Fruit fly (Drosophila melanogaster) whole organism, embryonic: ENCODE data around the gene lectin-33A.

Experiments
- Atf6 ChIP-seq: fragments of 200-800 bp; sonication (Bioruptor generic); IDR thresholded peaks from 2 replicates; pipeline ENCODE4 v1.3.6; 2022; ENCODE audit warnings: missing biosample characterization, missing genetic modification characterization
- B-H1 ChIP-seq: fragments of 200-800 bp; sonication (Bioruptor generic); IDR thresholded peaks from 3 replicates; pipeline ENCODE4 v1.3.6; 2022; ENCODE audit warnings: missing biosample characterization, missing genetic modification characterization
- CG1024 ChIP-seq: fragments of 200-800 bp; sonication (Bioruptor generic); IDR thresholded peaks from 2 replicates; pipeline ENCODE4 v1.3.6; 2022; ENCODE audit warnings: missing biosample characterization, missing genetic modification characterization
- CG10366 ChIP-seq: fragments of 200-800 bp; sonication (Bioruptor generic); IDR thresholded peaks from 2 replicates; pipeline ENCODE4 v1.3.6; 2022; ENCODE audit warnings: missing biosample characterization, missing genetic modification characterization
- CG12071 ChIP-seq: fragments of 200-800 bp; sonication (Bioruptor generic); optimal IDR thresholded peaks from 3 replicates; lab custom pipeline; 2018; ENCODE audit warnings: missing biosample characterization, mild to moderate bottlenecking, missing genetic modification characterization
- CG12155 ChIP-seq: fragments of 200-800 bp; sonication (Bioruptor generic); optimal IDR thresholded peaks from 3 replicates; lab custom pipeline; 2016; ENCODE audit warnings: missing biosample characterization, missing genetic modification characterization
- CG13123 ChIP-seq: fragments of 200-800 bp; sonication (Bioruptor generic); optimal IDR thresholded peaks from 2 replicates; lab custom pipeline; 2016; ENCODE audit warnings: missing biosample characterization, missing genetic modification characterization
- CG14860 ChIP-seq: fragments of 200-800 bp; sonication (Bioruptor generic); IDR thresholded peaks from 3 replicates; pipeline ENCODE4 v1.3.6; 2022; ENCODE audit warnings: missing biosample characterization, missing genetic modification characterization; ENCODE audit not compliant: partially characterized antibody
- CG16815 ChIP-seq: fragments of 200-800 bp; sonication (Bioruptor generic); optimal IDR thresholded peaks from 3 replicates; lab custom pipeline; 2017; ENCODE audit warnings: missing biosample characterization, mild to moderate bottlenecking, missing genetic modification characterization
- CG16863 ChIP-seq: fragments of 200-800 bp; sonication (Bioruptor generic); optimal IDR thresholded peaks from 3 replicates; lab custom pipeline; 2016; ENCODE audit warnings: missing biosample characterization, missing genetic modification characterization
- CG17186 ChIP-seq: fragments of 200-800 bp; sonication (Bioruptor generic); optimal IDR thresholded peaks from 3 replicates; lab custom pipeline; 2017; ENCODE audit warnings: missing biosample characterization, missing genetic modification reagents, missing genetic modification characterization
- CG4424 ChIP-seq: fragments of 200-800 bp; sonication (Bioruptor generic); optimal IDR thresholded peaks from 3 replicates; lab custom pipeline; 2016; ENCODE audit warnings: missing biosample characterization, missing genetic modification characterization
- CG4730 ChIP-seq: fragments of 200-800 bp; sonication (Bioruptor generic); IDR thresholded peaks from 2 replicates; pipeline ENCODE4 v1.3.6; 2022; ENCODE audit warnings: missing biosample characterization, missing genetic modification characterization
- CG6254 ChIP-seq: fragments of 200-800 bp; sonication (Bioruptor generic); optimal IDR thresholded peaks from 3 replicates; lab custom pipeline; 2017; ENCODE audit warnings: mild to moderate bottlenecking, missing biosample characterization, missing genetic modification reagents, missing genetic modification characterization
- CG7745 ChIP-seq: fragments of 200-800 bp; sonication (Bioruptor generic); optimal IDR thresholded peaks from 2 replicates; lab custom pipeline; 2018; ENCODE audit warnings: missing biosample characterization, mild to moderate bottlenecking, missing genetic modification characterization, moderate library complexity
- CG9797 ChIP-seq: fragments of 200-800 bp; sonication (Bioruptor generic); optimal IDR thresholded peaks from 3 replicates; lab custom pipeline; 2018; ENCODE audit warnings: missing biosample characterization, mild to moderate bottlenecking, missing genetic modification characterization
- CG9876 ChIP-seq: fragments of 200-800 bp; sonication (Bioruptor generic); optimal IDR thresholded peaks from 2 replicates; lab custom pipeline; 2016; ENCODE audit warnings: missing biosample characterization, missing genetic modification characterization
- CkIIα-i1 ChIP-seq: fragments of 200-800 bp; sonication (Bioruptor generic); IDR thresholded peaks from 2 replicates; pipeline ENCODE4 v1.3.6; 2022; ENCODE audit warnings: missing biosample characterization, missing genetic modification characterization
- Dfd ChIP-seq, 2 experiments: fragments of >200 bp; optimal IDR thresholded peaks; 2 replicates each; lab custom pipeline; 2017; ENCODE audit warnings: missing biosample characterization in 2 of 2, missing genetic modification characterization in 2 of 2
- Dp ChIP-seq: fragments of 200-800 bp; sonication (Bioruptor generic); optimal IDR thresholded peaks from 2 replicates; lab custom pipeline; 2018; ENCODE audit warnings: missing biosample characterization, mild to moderate bottlenecking, missing genetic modification characterization, moderate library complexity
- Oaz ChIP-seq: fragments of 200-800 bp; sonication (Bioruptor generic); IDR thresholded peaks from 2 replicates; pipeline ENCODE4 v1.3.6; 2022; ENCODE audit warnings: missing biosample characterization, missing genetic modification characterization
- Pdp1 ChIP-seq, 2 experiments: fragments of 200-800 bp; sonication (Bioruptor generic); optimal IDR thresholded peaks; 3 replicates each; lab custom pipeline; 2016; ENCODE audit warnings: missing biosample characterization in 2 of 2, missing genetic modification characterization in 2 of 2, mild to moderate bottlenecking in 1 of 2, moderate library complexity in 1 of 2
- Taf1 ChIP-seq: fragments of 200-800 bp; sonication (Bioruptor generic); IDR thresholded peaks from 2 replicates; pipeline ENCODE4 v1.3.6; 2022; ENCODE audit warnings: missing biosample characterization, missing genetic modification characterization
- Xbp1 ChIP-seq: fragments of 200-800 bp; sonication (Bioruptor generic); optimal IDR thresholded peaks from 3 replicates; lab custom pipeline; 2016; ENCODE audit warnings: missing biosample characterization, mild to moderate bottlenecking, missing genetic modification characterization
- amos ChIP-seq: fragments of 200-800 bp; sonication (Bioruptor generic); IDR thresholded peaks from 2 replicates; pipeline ENCODE4 v1.3.6; 2022; ENCODE audit warnings: missing biosample characterization, missing genetic modification characterization; ENCODE audit not compliant: partially characterized antibody
- cas ChIP-seq: fragments of 200-800 bp; sonication (Bioruptor generic); IDR thresholded peaks from 2 replicates; pipeline ENCODE4 v1.3.6; 2022; ENCODE audit warnings: missing biosample characterization, missing genetic modification characterization
- cato ChIP-seq: fragments of 200-800 bp; sonication (Bioruptor generic); optimal IDR thresholded peaks from 2 replicates; lab custom pipeline; 2016; ENCODE audit warnings: missing biosample characterization, missing genetic modification characterization, borderline replicate concordance
- crol ChIP-seq: fragments of 200-800 bp; sonication (Bioruptor generic); IDR thresholded peaks from 2 replicates; pipeline ENCODE4 v1.3.6; 2022; ENCODE audit warnings: missing biosample characterization, missing genetic modification characterization
- crp ChIP-seq, 2 experiments: fragments of 200-800 bp; sonication (Bioruptor generic); optimal IDR thresholded peaks; 2 replicates in 1 of 2; 3 replicates in 1 of 2; lab custom pipeline; 2017; ENCODE audit warnings: missing biosample characterization in 2 of 2, missing genetic modification characterization in 2 of 2, mild to moderate bottlenecking in 1 of 2, moderate library complexity in 1 of 2
- dan ChIP-seq: fragments of 200-800 bp; sonication (Bioruptor generic); IDR thresholded peaks from 2 replicates; pipeline ENCODE4 v1.3.6; 2022; ENCODE audit warnings: missing biosample characterization, missing genetic modification characterization
- eve ChIP-seq, 2 experiments: fragments of >200 bp; optimal IDR thresholded peaks; 2 replicates each; lab custom pipeline; 2017; ENCODE audit warnings: missing biosample characterization in 2 of 2, missing genetic modification characterization in 2 of 2
- fd3F ChIP-seq: fragments of 200-800 bp; sonication (Bioruptor generic); optimal IDR thresholded peaks from 2 replicates; lab custom pipeline; 2018; ENCODE audit warnings: missing biosample characterization, mild to moderate bottlenecking, missing genetic modification characterization, moderate library complexity
- fru ChIP-seq: fragments of >200 bp; optimal IDR thresholded peaks from 2 replicates; lab custom pipeline; 2017
- gfzf ChIP-seq: fragments of 200-800 bp; sonication (Bioruptor generic); optimal IDR thresholded peaks from 2 replicates; lab custom pipeline; 2016; ENCODE audit warnings: missing biosample characterization, mild to moderate bottlenecking, missing genetic modification characterization, moderate library complexity
- gro ChIP-seq: fragments of 200-800 bp; sonication (Bioruptor generic); optimal IDR thresholded peaks from 2 replicates; lab custom pipeline; 2016; ENCODE audit warnings: missing biosample characterization, missing genetic modification characterization
- ind ChIP-seq: fragments of 200-800 bp; sonication (Bioruptor generic); optimal IDR thresholded peaks from 3 replicates; lab custom pipeline; 2016; ENCODE audit warnings: missing biosample characterization, missing genetic modification characterization
- klu ChIP-seq: fragments of 200-800 bp; sonication (Bioruptor generic); IDR thresholded peaks from 2 replicates; pipeline ENCODE4 v1.3.6; 2022; ENCODE audit warnings: missing biosample characterization, missing genetic modification characterization
- lmd ChIP-seq: fragments of 200-800 bp; sonication (Bioruptor generic); IDR thresholded peaks from 2 replicates; pipeline ENCODE4 v1.3.6; 2022; ENCODE audit warnings: missing biosample characterization, missing genetic modification characterization
- repo ChIP-seq: fragments of 200-800 bp; sonication (Bioruptor generic); optimal IDR thresholded peaks from 2 replicates; lab custom pipeline; 2016; ENCODE audit warnings: missing biosample characterization, missing genetic modification characterization
- rib ChIP-seq: fragments of 200-800 bp; sonication (Bioruptor generic); IDR thresholded peaks from 2 replicates; pipeline ENCODE4 v1.3.6; 2022; ENCODE audit warnings: missing biosample characterization, missing genetic modification characterization
- ro ChIP-seq: fragments of 200-800 bp; sonication (Bioruptor generic); IDR thresholded peaks from 2 replicates; pipeline ENCODE4 v1.3.6; 2022; ENCODE audit warnings: missing biosample characterization, missing genetic modification characterization
- row ChIP-seq: fragments of 200-800 bp; sonication (Bioruptor generic); IDR thresholded peaks from 3 replicates; pipeline ENCODE4 v1.3.6; 2022; ENCODE audit warnings: missing biosample characterization, missing genetic modification characterization
- sc ChIP-seq, 3 experiments: fragments of >200 bp in 2 of 3; fragments of 200-800 bp in 1 of 3; sonication (Bioruptor generic) in 1 of 3; optimal IDR thresholded peaks; 2 replicates in 2 of 3; 3 replicates in 1 of 3; lab custom pipeline; 2017; ENCODE audit warnings: mild to moderate bottlenecking in 1 of 3, missing biosample characterization in 1 of 3, missing genetic modification characterization in 1 of 3, missing genetic modification reagents in 1 of 3
- slbo ChIP-seq: fragments of 200-800 bp; sonication (Bioruptor generic); IDR thresholded peaks from 2 replicates; pipeline ENCODE4 v1.3.6; 2022; ENCODE audit warnings: missing biosample characterization, missing genetic modification characterization
- slp2 ChIP-seq: fragments of 200-800 bp; sonication (Bioruptor generic); optimal IDR thresholded peaks from 2 replicates; lab custom pipeline; 2016; ENCODE audit warnings: missing biosample characterization, missing genetic modification characterization
- sr ChIP-seq: fragments of 200-800 bp; sonication (Bioruptor generic); IDR thresholded peaks from 3 replicates; pipeline ENCODE4 v1.3.6; 2022; ENCODE audit warnings: missing biosample characterization, missing genetic modification characterization
- zen2 ChIP-seq: fragments of 200-800 bp; sonication (Bioruptor generic); IDR thresholded peaks from 3 replicates; pipeline ENCODE4 v1.3.6; 2022; ENCODE audit warnings: missing biosample characterization, missing genetic modification characterization; ENCODE audit not compliant: partially characterized antibody

Gene lectin-33A

dm6 chr2L:11034495-11034894 lies 32.6 kb downstream of the lectin-33A start, which contains the start of gene CG18666:
Gene CG18666, plus strand, starts transcription at chr2L:11034795.
- TF ChIP-seq fd3F (GFP tag; lab: Kevin White, UChicago) (no peak), Oaz (GFP tag; lab: Robert Waterston, UW) (no peak), row (GFP tag; lab: Robert Waterston, UW) (no peak), amos (no peak)

DNA sequence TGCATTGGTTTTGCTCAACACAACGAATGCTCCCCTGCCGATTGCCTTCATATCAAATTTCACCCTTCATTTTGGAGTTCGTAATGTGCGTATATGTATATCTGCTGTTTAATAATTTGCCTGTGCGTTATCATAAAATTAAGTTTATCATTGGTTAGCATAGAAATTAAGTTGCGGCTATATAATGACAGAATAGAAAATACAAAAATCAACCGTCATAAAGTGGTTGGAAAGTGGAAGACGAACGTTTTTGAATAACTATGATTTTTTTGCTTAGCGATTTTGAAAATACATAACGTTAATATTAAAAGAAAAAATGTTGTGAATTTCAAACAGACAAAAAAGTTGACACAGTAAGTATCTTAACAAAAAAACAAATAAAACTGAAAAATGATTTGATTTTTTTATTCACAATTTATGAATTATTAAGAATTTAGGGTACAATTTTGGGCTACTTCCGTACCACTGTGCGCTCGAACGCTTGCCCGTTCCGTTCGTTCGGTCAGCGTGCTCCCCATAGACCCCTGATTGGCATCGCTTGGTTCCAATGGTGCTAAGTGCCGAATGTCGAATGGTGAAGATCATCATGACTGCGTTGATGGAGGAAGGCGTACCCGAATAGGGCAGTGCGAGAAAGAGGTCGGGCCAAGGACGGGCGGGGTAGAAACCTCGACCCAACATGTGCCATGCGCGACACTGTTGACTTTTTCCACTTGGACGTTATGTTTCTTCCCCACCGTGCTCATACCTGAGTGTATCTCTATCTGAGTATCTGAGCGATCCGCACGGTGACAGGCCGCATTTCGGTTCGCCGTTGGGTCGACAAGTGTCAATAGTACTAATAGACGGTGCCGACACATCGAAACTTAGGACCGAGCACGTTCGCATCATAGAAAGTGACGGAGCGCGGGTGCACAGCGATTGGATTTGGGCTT lies 36.0 kb downstream of the lectin-33A start:
- no peak for TF ChIP-seq gro (GFP tag; lab: Kevin White, UChicago)
- no peak for TF ChIP-seq ro
- peak; percentile 26 for TF ChIP-seq cato
- TF ChIP-seq repo, result no peak
- no peak for TF ChIP-seq CG9876 (GFP tag; lab: Kevin White, UChicago)
- no peak for TF ChIP-seq CG17186 (GFP tag; lab: Kevin White, UChicago)
- TF ChIP-seq CG13123 (GFP tag; lab: Kevin White, UChicago), result peak; percentile 38
- TF ChIP-seq CG7745, result no peak
- TF ChIP-seq sc (optimal IDR thresholded peaks at IDR 0.05; lab: Kevin White, UChicago), result no peak
- peak; percentile 51 for TF ChIP-seq sc (GFP tag; optimal IDR thresholded peaks at IDR 0.05; lab: Kevin White, UChicago)
- peak; percentile 52 for TF ChIP-seq CG16815 (GFP tag; lab: Kevin White, UChicago)
- no peak for TF ChIP-seq CG1024 (GFP tag; lab: Robert Waterston, UW)
- no peak for TF ChIP-seq zen2 (GFP tag; lab: Robert Waterston, UW)
- TF ChIP-seq CG4424 (GFP tag; lab: Kevin White, UChicago), result peak; percentile 46
- no peak for TF ChIP-seq cas (GFP tag; lab: Robert Waterston, UW)
- peak; percentile 39 for TF ChIP-seq CG12155 (GFP tag; lab: Kevin White, UChicago)
- TF ChIP-seq CG10366 (GFP tag; lab: Robert Waterston, UW), result peak; percentile 52
- no peak for TF ChIP-seq gfzf
- peak; percentile 52 for TF ChIP-seq lmd (GFP tag; lab: Robert Waterston, UW)
- no peak for TF ChIP-seq crp (GFP tag; optimal IDR thresholded peaks at IDR 0.05; lab: Kevin White, UChicago)
- TF ChIP-seq Taf1, result no peak
- TF ChIP-seq rib (GFP tag; lab: Robert Waterston, UW), result peak; percentile 33; the same call in 1 of the 2 replicates
- TF ChIP-seq eve (GFP tag; optimal IDR thresholded peaks at IDR 0.05; lab: Kevin White, UChicago), result peak in 1 of 2 experiments; percentile 67
- TF ChIP-seq CG16863, result peak; percentile 36
- no peak for TF ChIP-seq Dfd (GFP tag; optimal IDR thresholded peaks at IDR 0.05; lab: Kevin White, UChicago)
- peak; percentile 62 for TF ChIP-seq Xbp1 (GFP tag; lab: Kevin White, UChicago)
- no peak for TF ChIP-seq sr (GFP tag; lab: Robert Waterston, UW)
- TF ChIP-seq Pdp1 (GFP tag; optimal IDR thresholded peaks at IDR 0.05; lab: Kevin White, UChicago), result peak; percentile 9 to 34
- no peak for TF ChIP-seq CkIIα-i1 (GFP tag; lab: Robert Waterston, UW)
- TF ChIP-seq CG4730 (GFP tag; lab: Robert Waterston, UW), result peak; percentile 22; the same call in 1 of the 2 replicates
- TF ChIP-seq CG6254 (GFP tag; lab: Kevin White, UChicago), result peak; percentile 29
- peak; percentile 47; the same call in 1 of the 2 replicates for TF ChIP-seq klu (GFP tag; lab: Robert Waterston, UW)
- TF ChIP-seq CG12071 (GFP tag; lab: Kevin White, UChicago), result no peak
- peak; percentile 30 for TF ChIP-seq ind (GFP tag; lab: Kevin White, UChicago)
- TF ChIP-seq fru (lab: Kevin White, UChicago), result no peak
- peak; percentile 43 for TF ChIP-seq slbo (GFP tag; lab: Robert Waterston, UW)
- no peak; the same call in 2 of the 3 replicates for TF ChIP-seq B-H1 (GFP tag; lab: Robert Waterston, UW)
- no peak for TF ChIP-seq dan (GFP tag; lab: Robert Waterston, UW)
- TF ChIP-seq crol (GFP tag; lab: Robert Waterston, UW), result peak; percentile 88
- no peak for TF ChIP-seq slp2 (GFP tag; lab: Kevin White, UChicago)
- no peak for TF ChIP-seq CG14860
- peak; percentile 55; the same call in 1 of the 2 replicates for TF ChIP-seq Atf6
- no peak for TF ChIP-seq CG9797 (GFP tag; lab: Kevin White, UChicago)
- no peak for TF ChIP-seq Dp
